Worm (Caenorhabditis elegans) whole organism, L4/young adult: ENCODE results near the gene srh-148.

Experiments
- W03F9.2 ChIP-seq: fragments of 150-350 bp; optimal IDR thresholded peaks from 2 replicates; lab custom pipeline; 2014; ENCODE audit warnings: missing biosample characterization, missing genetic modification characterization
- dao-5 ChIP-seq: sonication (generic microtip); optimal IDR thresholded peaks from 2 replicates; lab custom pipeline; 2016; ENCODE audit warnings: missing genotype, missing genetic modification characterization, moderate library complexity, missing compliant biosample characterization

DNA sequence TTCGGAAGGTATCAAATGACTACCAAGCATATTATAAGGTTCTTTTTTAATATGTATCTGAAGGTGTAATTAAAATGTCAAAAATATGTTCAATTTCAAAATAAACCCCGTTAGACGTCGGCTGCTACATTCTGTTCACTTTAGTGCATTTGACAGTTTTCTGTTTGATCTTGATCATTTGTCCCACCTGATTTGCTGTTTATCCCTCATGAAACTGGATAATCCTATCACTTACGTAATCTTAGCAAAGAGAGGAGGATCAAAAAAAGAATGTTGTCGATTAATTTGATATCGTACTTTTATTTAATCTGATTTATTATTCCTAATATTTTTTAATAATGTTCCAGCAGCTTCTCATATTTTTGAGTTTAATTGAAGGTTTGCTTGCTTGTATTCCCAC lies 47.7 kb downstream of the srh-148 start, which contains the start of gene F54B8.1:
- TF ChIP-seq W03F9.2 (tag; lab: Kevin White, UChicago) (no peak), dao-5 (tag; lab: Kevin White, UChicago) (no peak)
